Worm (Caenorhabditis elegans) whole organism, L4 larva: ENCODE measurements around the gene C25E10.16.

ENCODE experiments used
- nhr-11 ChIP-seq: fragments of 150-350 bp; optimal IDR thresholded peaks from 2 replicates; lab custom pipeline; 2014; ENCODE audit warnings: missing biosample characterization, missing genetic modification characterization
- nhr-6 ChIP-seq: fragments of 150-350 bp; optimal IDR thresholded peaks from 2 replicates; lab custom pipeline; 2014; ENCODE audit warnings: missing biosample characterization, missing genetic modification characterization
- nhr-77 ChIP-seq: fragments of 150-350 bp; optimal IDR thresholded peaks from 2 replicates; lab custom pipeline; 2014; ENCODE audit warnings: missing biosample characterization, missing genetic modification characterization
- skn-1 ChIP-seq: fragments of 150-350 bp; optimal IDR thresholded peaks from 2 replicates; lab custom pipeline; 2014; ENCODE audit warnings: missing biosample characterization, missing genetic modification characterization

- TF ChIP-seq skn-1 (tag; lab: Kevin White, UChicago): no peak
- TF ChIP-seq nhr-6 (tag; lab: Kevin White, UChicago): no peak
- no peak for TF ChIP-seq nhr-11 (tag; lab: Kevin White, UChicago)
- no peak for TF ChIP-seq nhr-77
Measured at ce11 chrV:9033267-9033666, 26.1 kb downstream of the C25E10.16 start, which contains the start of gene C25E10.4.
